Worm (Caenorhabditis elegans) whole organism, young adult: ENCODE measurements around the gene nspb-6.
A peak's percentile ranks its signal among the peaks of the same experiment; 100 is the strongest.

Experiments used
- C06A6.2 ChIP-seq: fragments of 200-800 bp; sonication (Bioruptor generic); conservative IDR thresholded peaks from 2 replicates; pipeline ENCODE4 v1.3.6; 2022; ENCODE audit warnings: missing genetic modification characterization, missing compliant biosample characterization
- Y56A3A.18 ChIP-seq: fragments of 200-800 bp; sonication (Bioruptor generic); IDR thresholded peaks from 2 replicates; pipeline ENCODE4 v1.3.6; 2022; ENCODE audit warnings: missing genetic modification reagents, missing genetic modification characterization, missing compliant biosample characterization
- attf-6 ChIP-seq: fragments of 200-800 bp; sonication (Bioruptor generic); IDR thresholded peaks from 2 replicates; pipeline ENCODE4 v1.3.6; 2022; ENCODE audit warnings: missing genetic modification reagents, missing genetic modification characterization, missing compliant biosample characterization
- sdz-38 ChIP-seq: sonication (generic microtip); optimal IDR thresholded peaks from 2 replicates; lab custom pipeline; 2016; ENCODE audit warnings: missing genotype, missing genetic modification characterization, missing compliant biosample characterization
- snpc-4 ChIP-seq, 5 experiments: fragments of 150-350 bp in 1 of 5; sonication (generic microtip) in 4 of 5; optimal IDR thresholded peaks; 2 replicates each; lab custom pipeline; 2014 to 2018; ENCODE audit warnings: missing genetic modification characterization in 5 of 5, missing biosample characterization in 3 of 5, antibody characterized with exemption in 2 of 5, mild to moderate bottlenecking in 2 of 5, missing compliant biosample characterization in 2 of 5, missing genotype in 2 of 5, moderate library complexity in 2 of 5, missing genetic modification reagents in 1 of 5
- unc-130 ChIP-seq: sonication (generic microtip); optimal IDR thresholded peaks from 2 replicates; lab custom pipeline; 2016; ENCODE audit warnings: missing genetic modification reagents, missing genetic modification characterization, missing compliant biosample characterization

DNA sequence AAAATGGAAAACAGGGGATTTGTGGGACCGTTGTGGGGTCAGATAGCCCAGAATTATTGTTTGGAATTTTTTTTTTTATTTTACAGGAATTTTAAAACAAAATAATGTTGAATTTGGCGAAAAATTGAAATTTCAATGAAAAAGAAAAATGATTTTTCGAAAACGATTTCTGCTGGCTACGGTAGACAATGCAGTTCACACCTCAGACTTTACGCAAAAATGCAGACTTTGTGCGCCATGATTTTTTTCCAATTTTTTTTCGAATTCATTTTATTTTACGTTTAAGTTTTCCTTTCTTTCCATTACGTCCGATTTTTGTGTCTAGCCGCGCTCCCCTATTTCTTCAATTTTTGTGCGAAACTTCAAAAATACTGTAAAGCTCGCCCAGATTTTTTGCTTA lies 44.6 kb downstream of the nspb-6 start:
- TF ChIP-seq C06A6.2 (no peak), attf-6 (GFP tag; lab: Robert Waterston, UW) (no peak), unc-130 (GFP tag; lab: Kevin White, UChicago) (no peak), Y56A3A.18 (GFP tag; lab: Robert Waterston, UW) (no peak), sdz-38 (no peak), snpc-4 (GFP tag; optimal IDR thresholded peaks at IDR 0.05; lab: Kevin White, UChicago) (peak; percentile 18), snpc-4 (tag; optimal IDR thresholded peaks at IDR 0.05; lab: Kevin White, UChicago) (peak in 3 of 4 experiments; percentile 34 to 83 (median 78))
